Worm (Caenorhabditis elegans) whole organism, L2 larva: Measurements from ENCODE around the gene fbxb-45.

Experiments used
- ZK546.5 ChIP-seq: sonication (generic microtip); optimal IDR thresholded peaks from 2 replicates; lab custom pipeline; 2017; ENCODE audit warnings: missing biosample characterization, missing genetic modification characterization
- elt-3 ChIP-seq: sonication (generic microtip); optimal IDR thresholded peaks from 2 replicates; lab custom pipeline; 2017; ENCODE audit warnings: missing biosample characterization, missing genetic modification characterization
- lsy-2 ChIP-seq, 2 experiments: fragments of 150-350 bp in 1 of 2; sonication (generic microtip) in 1 of 2; optimal IDR thresholded peaks; 2 replicates each; lab custom pipeline; 2014 to 2017; ENCODE audit warnings: missing biosample characterization in 2 of 2, missing genetic modification characterization in 2 of 2
- mab-5 ChIP-seq: fragments of 150-350 bp; optimal IDR thresholded peaks from 2 replicates; lab custom pipeline; 2014; ENCODE audit warnings: missing biosample characterization, missing genetic modification characterization
- mdl-1 ChIP-seq, 2 experiments: fragments of 150-350 bp in 1 of 2; sonication (generic microtip) in 1 of 2; optimal IDR thresholded peaks; 2 replicates each; lab custom pipeline; 2017; ENCODE audit warnings: missing biosample characterization in 2 of 2, missing genetic modification characterization in 2 of 2
- nhr-10 ChIP-seq: sonication (generic microtip); optimal IDR thresholded peaks from 2 replicates; lab custom pipeline; 2017; ENCODE audit warnings: missing biosample characterization, missing genetic modification characterization
- nhr-237 ChIP-seq: fragments of 150-350 bp; optimal IDR thresholded peaks from 2 replicates; lab custom pipeline; 2014; ENCODE audit warnings: missing biosample characterization, missing genetic modification characterization
- nhr-6 ChIP-seq: fragments of 150-350 bp; optimal IDR thresholded peaks from 2 replicates; lab custom pipeline; 2014; ENCODE audit warnings: missing biosample characterization, missing genetic modification characterization
- ztf-4 ChIP-seq: fragments of 150-350 bp; optimal IDR thresholded peaks from 2 replicates; lab custom pipeline; 2014; ENCODE audit warnings: missing biosample characterization, missing genetic modification characterization

ce11 chrII:1066907-1067306 lies 23.1 kb upstream of the fbxb-45 start, which contains the start of gene K02E7.10:
- TF ChIP-seq ztf-4 (tag; lab: Kevin White, UChicago) (no peak), mdl-1 (tag; optimal IDR thresholded peaks at IDR 0.05; lab: Kevin White, UChicago) (no peak), lsy-2 (tag; optimal IDR thresholded peaks at IDR 0.05; lab: Kevin White, UChicago) (no peak), nhr-6 (no peak), elt-3 (no peak), nhr-237 (tag; lab: Kevin White, UChicago) (no peak), mab-5 (tag; lab: Kevin White, UChicago) (no peak), ZK546.5 (tag; lab: Kevin White, UChicago) (no peak), nhr-10 (no peak)
